Worm (Caenorhabditis elegans) whole organism, L4 larva: ENCODE data around the gene B0244.5.

Experiments
- ces-1 ChIP-seq: fragments of 150-350 bp; sonication (generic microtip); optimal IDR thresholded peaks from 4 replicates; lab custom pipeline; 2014; ENCODE audit warnings: missing biosample characterization, missing genetic modification reagents, missing genetic modification characterization
- egl-27 ChIP-seq: sonication (generic microtip); optimal IDR thresholded peaks from 3 replicates; lab custom pipeline; 2017; ENCODE audit warnings: missing biosample characterization, missing genetic modification reagents, missing genetic modification characterization
- mep-1 ChIP-seq: fragments of 150-350 bp; sonication (generic microtip); optimal IDR thresholded peaks from 3 replicates; lab custom pipeline; 2014; ENCODE audit warnings: missing biosample characterization, missing genetic modification characterization
- nhr-25 ChIP-seq: sonication (generic microtip); optimal IDR thresholded peaks from 2 replicates; lab custom pipeline; 2017; ENCODE audit warnings: missing genetic modification characterization, mild to moderate bottlenecking, missing compliant biosample characterization, antibody characterized with exemption, moderate library complexity, borderline replicate concordance; ENCODE audit not compliant: insufficient read depth
- nhr-41 ChIP-seq: fragments of 200-800 bp; sonication (Bioruptor generic); IDR thresholded peaks from 2 replicates; pipeline ENCODE4 v1.3.6; 2022; ENCODE audit warnings: missing genetic modification reagents, missing genetic modification characterization, missing compliant biosample characterization
- unc-39 ChIP-seq: sonication (generic microtip); optimal IDR thresholded peaks from 2 replicates; lab custom pipeline; 2017; ENCODE audit warnings: missing biosample characterization, missing genetic modification characterization

ce11 chrIII:5769726-5770235 lies 25.1 kb downstream of the B0244.5 start, which contains the start of gene cutl-23:
- no peak for TF ChIP-seq nhr-25 (tag; lab: Kevin White, UChicago)
- no peak for TF ChIP-seq egl-27 (tag; lab: Kevin White, UChicago)
- TF ChIP-seq nhr-41 (GFP tag; lab: Robert Waterston, UW) = no peak
- no peak for TF ChIP-seq ces-1 (GFP tag; lab: Kevin White, UChicago)
- no peak for TF ChIP-seq mep-1 (tag; lab: Kevin White, UChicago)
- TF ChIP-seq unc-39 (tag; lab: Kevin White, UChicago) = no peak
